Worm (Caenorhabditis elegans): ENCODE measurements around the gene F45E1.4.

The F45E1.4 gene

DNA sequence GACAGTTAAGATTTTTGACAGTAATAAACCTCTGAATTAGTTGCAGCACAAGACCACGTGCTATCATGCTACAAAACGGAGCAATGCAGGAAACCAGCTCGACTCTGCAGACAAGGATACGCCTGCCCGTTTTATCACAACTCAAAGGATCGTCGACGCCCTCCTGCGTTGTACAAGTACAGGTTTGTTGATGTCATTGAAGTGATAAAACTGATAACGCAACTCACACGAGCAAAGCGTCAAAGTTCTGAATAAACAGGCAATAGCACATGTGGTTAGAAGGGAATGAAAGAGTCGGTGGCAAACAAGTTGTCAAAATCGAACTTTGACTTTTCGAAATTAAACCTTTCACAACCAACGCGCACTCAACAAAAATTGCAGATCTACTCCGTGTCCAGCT is 36.9 kb downstream of the F45E1.4 start:
- no peak for TF ChIP-seq nhr-28 (tag; optimal IDR thresholded peaks at IDR 0.05)
- no peak for TF ChIP-seq nhr-237 (tag; optimal IDR thresholded peaks at IDR 0.05)
- no peak for TF ChIP-seq nhr-25 (tag; optimal IDR thresholded peaks at IDR 0.05)
- TF ChIP-seq ceh-16 (tag; optimal IDR thresholded peaks at IDR 0.05): no peak
- TF ChIP-seq pha-4 (tag; optimal IDR thresholded peaks at IDR 0.05): peak; percentile 54
- no peak for TF ChIP-seq nhr-77 (tag; optimal IDR thresholded peaks at IDR 0.05)
- TF ChIP-seq jun-1 (tag; optimal IDR thresholded peaks at IDR 0.05): peak; percentile 73
- TF ChIP-seq pqm-1 (tag; optimal IDR thresholded peaks at IDR 0.05): peak; percentile 79
- TF ChIP-seq ZK546.5 (tag; optimal IDR thresholded peaks at IDR 0.05): no peak
- no peak for TF ChIP-seq fkh-10 (GFP tag; optimal IDR thresholded peaks at IDR 0.05)
- TF ChIP-seq elt-2 (tag; optimal IDR thresholded peaks at IDR 0.05): peak; percentile 86

DNA sequence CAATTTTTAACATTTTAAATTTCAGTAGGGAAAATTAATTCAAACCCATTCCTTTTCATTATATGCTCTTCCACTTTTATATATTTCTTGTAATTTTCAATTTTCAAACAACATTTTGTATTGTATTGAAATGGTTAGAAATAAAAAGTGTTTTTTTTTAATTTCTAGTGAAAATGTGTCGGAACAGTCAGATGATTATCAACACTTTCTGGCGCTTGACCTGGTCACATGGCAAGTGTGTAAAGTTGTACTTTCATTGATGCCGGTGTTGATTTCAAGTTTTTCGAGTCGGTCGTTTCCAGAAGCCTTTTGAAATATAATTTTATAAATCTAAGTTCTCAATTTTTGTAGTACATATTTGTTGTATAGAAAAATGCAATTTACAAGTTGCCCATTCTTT is 40.9 kb downstream of the F45E1.4 start:
- TF ChIP-seq ZK546.5 (tag; optimal IDR thresholded peaks at IDR 0.05) (no peak), nhr-23 (tag; optimal IDR thresholded peaks at IDR 0.05) (peak; percentile 2), nhr-43 (tag; optimal IDR thresholded peaks at IDR 0.05; ENCODE audit: poor library complexity, severe bottlenecking) (peak; percentile 35), nhr-237 (tag; optimal IDR thresholded peaks at IDR 0.05) (no peak), pha-4 (tag; optimal IDR thresholded peaks at IDR 0.05) (peak; percentile 37), elt-1 (tag; optimal IDR thresholded peaks at IDR 0.05) (no peak), lsy-12 (tag; optimal IDR thresholded peaks at IDR 0.05) (no peak), elt-2 (tag; optimal IDR thresholded peaks at IDR 0.05) (peak; percentile 37), nfya-1 (tag; optimal IDR thresholded peaks at IDR 0.05; ENCODE audit: insufficient read depth) (peak; percentile 13), aly-2 (tag; optimal IDR thresholded peaks at IDR 0.05) (no peak), egl-27 (tag; optimal IDR thresholded peaks at IDR 0.05) (no peak)

DNA sequence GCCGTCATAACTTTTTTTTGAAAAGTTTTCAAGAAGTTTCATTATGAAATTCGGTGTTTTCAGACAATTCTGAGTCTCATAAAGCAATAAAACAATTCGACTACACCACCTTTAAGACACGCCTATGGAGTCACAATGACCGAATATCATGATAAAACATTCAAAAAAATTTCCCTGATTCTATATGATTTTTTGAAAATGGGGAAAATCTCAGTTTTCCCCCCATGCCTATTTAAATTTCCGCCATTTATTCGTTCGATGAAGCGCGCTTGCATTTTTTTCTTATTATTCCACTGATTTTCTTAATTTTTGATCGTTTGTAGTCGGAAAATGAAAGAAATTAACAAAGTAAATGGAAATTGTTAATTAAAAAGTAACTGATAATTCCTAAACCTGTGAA is 41.7 kb downstream of the F45E1.4 start:
- TF ChIP-seq nhr-12 (tag; optimal IDR thresholded peaks at IDR 0.05): no peak
- TF ChIP-seq jun-1 (tag; optimal IDR thresholded peaks at IDR 0.05): no peak

DNA sequence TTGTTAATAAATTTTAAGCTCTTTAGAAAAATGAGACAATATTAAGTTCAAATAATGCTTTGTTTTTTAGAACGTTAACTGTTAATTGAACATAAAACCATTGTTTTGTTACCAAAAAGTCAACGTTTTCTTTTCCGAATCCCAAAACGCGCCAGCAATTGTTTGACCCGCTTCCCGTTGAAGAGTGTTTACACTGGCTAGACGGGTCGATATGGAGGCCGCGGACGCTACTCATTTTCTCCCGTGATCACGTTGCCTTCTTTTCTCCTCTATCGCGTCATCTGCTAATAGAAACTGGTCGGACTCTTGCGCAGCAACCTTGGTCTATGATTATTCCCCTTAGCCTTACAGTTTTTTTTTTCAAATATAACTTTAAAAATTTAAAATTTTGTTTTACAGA is 43.3 kb downstream of the F45E1.4 start, which contains the start of gene C34D10.1:
Gene C34D10.1 (plus strand): TSS at position 400 of the 400 bp plus-strand sequence.
- peak; percentile 5 for TF ChIP-seq elt-2 (tag; optimal IDR thresholded peaks at IDR 0.05)
- TF ChIP-seq tbx-2 (tag; optimal IDR thresholded peaks at IDR 0.05): peak; percentile 50
- TF ChIP-seq ceh-28 (tag; optimal IDR thresholded peaks at IDR 0.05): peak; percentile 81
- TF ChIP-seq unc-62 (GFP tag; optimal IDR thresholded peaks at IDR 0.05): no peak
- TF ChIP-seq nhr-12 (tag; optimal IDR thresholded peaks at IDR 0.05): no peak
- peak; percentile 50 for TF ChIP-seq lin-15B (tag; optimal IDR thresholded peaks at IDR 0.05)
- no peak for TF ChIP-seq ceh-16 (tag; optimal IDR thresholded peaks at IDR 0.05)
- peak; percentile 22 for TF ChIP-seq lsy-12 (tag; optimal IDR thresholded peaks at IDR 0.05)
- no peak for TF ChIP-seq fkh-10 (GFP tag; optimal IDR thresholded peaks at IDR 0.05)
- no peak for TF ChIP-seq nhr-67 (tag; optimal IDR thresholded peaks at IDR 0.05)
- TF ChIP-seq ama-1 (optimal IDR thresholded peaks at IDR 0.05): no peak
- TF ChIP-seq nhr-43 (tag; optimal IDR thresholded peaks at IDR 0.05; ENCODE audit: poor library complexity, severe bottlenecking): no peak
- no peak for TF ChIP-seq nhr-77 (tag; optimal IDR thresholded peaks at IDR 0.05)
- TF ChIP-seq mdl-1 (tag; optimal IDR thresholded peaks at IDR 0.05): no peak
- TF ChIP-seq nhr-23 (tag; optimal IDR thresholded peaks at IDR 0.05): peak; percentile 87
- no peak for TF ChIP-seq skn-1 (tag; optimal IDR thresholded peaks at IDR 0.05)
- no peak for TF ChIP-seq elt-3 (tag; optimal IDR thresholded peaks at IDR 0.05)
- TF ChIP-seq ceh-9 (tag; optimal IDR thresholded peaks at IDR 0.05): no peak
- TF ChIP-seq nhr-25 (tag; optimal IDR thresholded peaks at IDR 0.05): peak; percentile 86
- no peak for TF ChIP-seq fkh-2 (tag; optimal IDR thresholded peaks at IDR 0.05)
- no peak for TF ChIP-seq ztf-4 (tag; optimal IDR thresholded peaks at IDR 0.05)
- no peak for TF ChIP-seq ztf-11 (tag; optimal IDR thresholded peaks at IDR 0.05)
- no peak for TF ChIP-seq ceh-82 (tag; optimal IDR thresholded peaks at IDR 0.05)
- peak; percentile 66 for TF ChIP-seq jun-1 (tag; optimal IDR thresholded peaks at IDR 0.05)
- no peak for TF ChIP-seq egl-5 (tag; optimal IDR thresholded peaks at IDR 0.05)
- no peak for TF ChIP-seq R02D3.7 (tag; optimal IDR thresholded peaks at IDR 0.05)
- no peak for TF ChIP-seq elt-1 (tag; optimal IDR thresholded peaks at IDR 0.05)
- no peak for TF ChIP-seq pqm-1 (tag; optimal IDR thresholded peaks at IDR 0.05)
- TF ChIP-seq nhr-76 (tag; optimal IDR thresholded peaks at IDR 0.05): no peak
- no peak for TF ChIP-seq unc-39 (tag; optimal IDR thresholded peaks at IDR 0.05)
- no peak for TF ChIP-seq mml-1 (tag; optimal IDR thresholded peaks at IDR 0.05)
- TF ChIP-seq ZK546.5 (tag; optimal IDR thresholded peaks at IDR 0.05): no peak
- TF ChIP-seq nhr-11 (tag; optimal IDR thresholded peaks at IDR 0.05): no peak
- peak; percentile 90 for TF ChIP-seq pha-4 (tag; optimal IDR thresholded peaks at IDR 0.05)
- no peak for TF ChIP-seq daf-12 (tag; optimal IDR thresholded peaks at IDR 0.05)
- peak; percentile 56 for TF ChIP-seq egl-27 (tag; optimal IDR thresholded peaks at IDR 0.05)
- TF ChIP-seq eor-1 (tag; optimal IDR thresholded peaks at IDR 0.05): no peak
- peak; percentile 56 for TF ChIP-seq snpc-4 (tag; optimal IDR thresholded peaks at IDR 0.05)
- no peak for TF ChIP-seq sea-2 (GFP tag; optimal IDR thresholded peaks at IDR 0.05)
- peak; percentile 51 for TF ChIP-seq hmg-11 (tag; optimal IDR thresholded peaks at IDR 0.05)
- no peak for TF ChIP-seq zag-1 (tag; optimal IDR thresholded peaks at IDR 0.05)
- no peak for TF ChIP-seq nhr-28 (tag; optimal IDR thresholded peaks at IDR 0.05)
- no peak for TF ChIP-seq nhr-237 (tag; optimal IDR thresholded peaks at IDR 0.05)
- TF ChIP-seq aly-2 (tag; optimal IDR thresholded peaks at IDR 0.05): no peak
